Worm (Caenorhabditis elegans) whole organism, mixed stage, embryonic: ENCODE measurements around the gene F07A11.5.

Experiments
- bed-3 ChIP-seq: fragments of 200-800 bp; sonication (Bioruptor generic); optimal IDR thresholded peaks from 3 replicates; lab custom pipeline; 2018; ENCODE audit warnings: mild to moderate bottlenecking, missing genetic modification characterization, moderate library complexity, missing compliant biosample characterization
- blmp-1 ChIP-seq: fragments of 150-350 bp; optimal IDR thresholded peaks from 2 replicates; lab custom pipeline; 2014; ENCODE audit warnings: missing biosample characterization, missing genetic modification characterization
- ces-1 ChIP-seq: fragments of 150-350 bp; optimal IDR thresholded peaks from 2 replicates; lab custom pipeline; 2014; ENCODE audit warnings: missing biosample characterization, missing genetic modification reagents, missing genetic modification characterization
- elt-1 ChIP-seq: sonication (generic microtip); optimal IDR thresholded peaks from 2 replicates; lab custom pipeline; 2017; ENCODE audit warnings: missing genetic modification characterization, mild to moderate bottlenecking, missing compliant biosample characterization, antibody characterized with exemption, moderate library complexity, borderline replicate concordance; ENCODE audit not compliant: insufficient read depth
- nhr-12 ChIP-seq: fragments of 150-350 bp; optimal IDR thresholded peaks from 2 replicates; lab custom pipeline; 2014; ENCODE audit warnings: missing biosample characterization, missing genetic modification characterization
- nhr-76 ChIP-seq: sonication (generic microtip); optimal IDR thresholded peaks from 2 replicates; lab custom pipeline; 2017; ENCODE audit warnings: missing biosample characterization, missing genetic modification characterization
- pha-4 ChIP-seq: fragments of 150-350 bp; optimal IDR thresholded peaks from 2 replicates; lab custom pipeline; 2018; ENCODE audit warnings: missing biosample characterization, missing genetic modification reagents, missing genetic modification characterization
- tbx-8 ChIP-seq: fragments of 200-800 bp; sonication (Bioruptor generic); optimal IDR thresholded peaks from 2 replicates; lab custom pipeline; 2018; ENCODE audit warnings: mild to moderate bottlenecking, missing genetic modification characterization, moderate library complexity, missing compliant biosample characterization
- unc-120 ChIP-seq: sonication (generic microtip); optimal IDR thresholded peaks from 2 replicates; lab custom pipeline; 2017; ENCODE audit warnings: missing genetic modification characterization, missing compliant biosample characterization; ENCODE audit not compliant: poor library complexity, severe bottlenecking
- unc-39 ChIP-seq: fragments of 150-350 bp; optimal IDR thresholded peaks from 2 replicates; lab custom pipeline; 2014; ENCODE audit warnings: missing biosample characterization, missing genetic modification characterization
- unc-62 ChIP-seq: fragments of 150-350 bp; optimal IDR thresholded peaks from 2 replicates; lab custom pipeline; 2014; ENCODE audit warnings: missing biosample characterization, missing genetic modification reagents, missing genetic modification characterization

DNA sequence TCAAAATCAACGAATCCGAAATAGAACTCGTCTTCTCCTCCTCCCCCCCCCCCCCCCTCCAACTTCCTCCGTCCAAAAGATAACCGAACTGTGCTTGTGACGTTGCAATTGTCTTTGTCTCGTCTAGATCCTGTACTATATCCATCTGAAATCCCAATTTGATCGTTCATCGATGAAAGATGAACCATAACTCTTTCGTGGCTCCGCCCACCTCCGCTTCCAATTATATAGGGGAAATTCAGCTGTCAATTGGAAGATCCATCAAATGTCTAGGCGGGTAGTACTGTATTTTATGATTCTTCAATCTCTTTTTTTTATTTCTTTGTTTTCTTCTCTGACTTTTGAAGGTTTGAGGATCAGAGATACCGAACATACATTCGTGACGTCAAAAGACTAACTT lies 33.3 kb downstream of the F07A11.5 start:
- TF ChIP-seq ces-1 (GFP tag; lab: Kevin White, UChicago) (no peak), unc-62 (GFP tag; lab: Kevin White, UChicago) (no peak), pha-4 (tag; lab: Kevin White, UChicago) (no peak), bed-3 (GFP tag; lab: Kevin White, UChicago) (no peak), nhr-12 (no peak), unc-39 (no peak), elt-1 (tag; lab: Kevin White, UChicago) (no peak), nhr-76 (no peak), tbx-8 (GFP tag; lab: Kevin White, UChicago) (no peak), unc-120 (tag; lab: Kevin White, UChicago) (no peak), blmp-1 (tag; lab: Kevin White, UChicago) (no peak)
